Worm (Caenorhabditis elegans) whole organism, mixed stage, embryonic: ENCODE results near the gene C01B10.7.

Experiments used
- blmp-1 ChIP-seq: fragments of 150-350 bp; optimal IDR thresholded peaks from 2 replicates; lab custom pipeline; 2014; ENCODE audit warnings: missing biosample characterization, missing genetic modification characterization
- ceh-39 ChIP-seq: fragments of 150-350 bp; optimal IDR thresholded peaks from 2 replicates; lab custom pipeline; 2014; ENCODE audit warnings: missing biosample characterization, missing genetic modification characterization
- elt-1 ChIP-seq: sonication (generic microtip); optimal IDR thresholded peaks from 2 replicates; lab custom pipeline; 2017; ENCODE audit warnings: missing genetic modification characterization, mild to moderate bottlenecking, missing compliant biosample characterization, antibody characterized with exemption, moderate library complexity, borderline replicate concordance; ENCODE audit not compliant: insufficient read depth
- elt-3 ChIP-seq: fragments of 150-350 bp; optimal IDR thresholded peaks from 2 replicates; lab custom pipeline; 2014; ENCODE audit warnings: missing biosample characterization, missing genetic modification characterization
- lin-13 ChIP-seq: fragments of 150-350 bp; optimal IDR thresholded peaks from 2 replicates; lab custom pipeline; 2014; ENCODE audit warnings: missing biosample characterization, missing genetic modification characterization
- lsy-2 ChIP-seq: fragments of 150-350 bp; optimal IDR thresholded peaks from 2 replicates; lab custom pipeline; 2014; ENCODE audit warnings: missing biosample characterization, missing genetic modification characterization
- mep-1 ChIP-seq: fragments of 150-350 bp; optimal IDR thresholded peaks from 2 replicates; lab custom pipeline; 2017; ENCODE audit warnings: missing biosample characterization, missing genetic modification reagents, missing genetic modification characterization, inconsistent platforms
- nhr-237 ChIP-seq: fragments of 150-350 bp; optimal IDR thresholded peaks from 2 replicates; lab custom pipeline; 2014; ENCODE audit warnings: missing biosample characterization, missing genetic modification characterization
- snpc-4 ChIP-seq: fragments of 150-350 bp; optimal IDR thresholded peaks from 2 replicates; lab custom pipeline; 2014; ENCODE audit warnings: missing biosample characterization, missing genetic modification characterization
- unc-62 ChIP-seq: fragments of 150-350 bp; optimal IDR thresholded peaks from 2 replicates; lab custom pipeline; 2014; ENCODE audit warnings: missing biosample characterization, missing genetic modification reagents, missing genetic modification characterization
- ztf-11 ChIP-seq: fragments of 150-350 bp; optimal IDR thresholded peaks from 2 replicates; lab custom pipeline; 2014; ENCODE audit warnings: missing biosample characterization, missing genetic modification characterization

DNA sequence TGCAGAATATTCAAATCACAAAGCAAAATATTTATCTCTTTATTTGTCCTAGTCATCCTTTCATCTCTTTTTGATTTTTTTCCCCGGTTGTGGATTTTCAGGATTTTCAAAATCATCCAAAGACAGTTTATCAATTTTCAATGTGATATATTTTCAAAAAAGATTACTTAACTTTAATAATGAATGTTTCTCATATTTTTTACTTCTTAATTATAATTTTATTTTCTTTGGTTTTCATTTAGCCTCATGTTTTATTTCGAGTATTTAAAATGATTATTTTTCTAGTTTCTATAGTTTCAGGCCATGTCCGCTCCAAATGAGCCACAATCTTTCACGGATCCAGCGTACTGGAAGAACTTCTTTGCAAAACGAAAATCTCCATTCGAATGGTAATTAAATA, 3.6 kb upstream of the C01B10.7 start, which contains the start of gene metl-13:
- TF ChIP-seq ztf-11 (tag; lab: Kevin White, UChicago) (no peak), elt-1 (tag; lab: Kevin White, UChicago) (no peak), elt-3 (tag; lab: Kevin White, UChicago) (no peak), unc-62 (no peak), lsy-2 (no peak), mep-1 (tag; lab: Kevin White, UChicago) (no peak), lin-13 (no peak), ceh-39 (no peak), blmp-1 (tag; lab: Kevin White, UChicago) (no peak), nhr-237 (tag; lab: Kevin White, UChicago) (no peak), snpc-4 (tag; lab: Kevin White, UChicago) (no peak)
